Worm (Caenorhabditis elegans) whole organism, L3 larva: Measurements from ENCODE around the gene Y43D4A.5.

Experiments used
- ZK546.5 ChIP-seq: sonication (generic microtip); optimal IDR thresholded peaks from 2 replicates; lab custom pipeline; 2017; ENCODE audit warnings: missing biosample characterization, missing genetic modification characterization
- ama-1 ChIP-seq: fragments of 150-350 bp; optimal IDR thresholded peaks from 2 replicates; lab custom pipeline; 2018
- ceh-16 ChIP-seq: sonication (generic microtip); optimal IDR thresholded peaks from 2 replicates; lab custom pipeline; 2017; ENCODE audit warnings: missing biosample characterization, missing genetic modification characterization
- ceh-28 ChIP-seq: fragments of 150-350 bp; optimal IDR thresholded peaks from 2 replicates; lab custom pipeline; 2014; ENCODE audit warnings: missing biosample characterization, missing genetic modification reagents, missing genetic modification characterization
- ceh-82 ChIP-seq: fragments of 150-350 bp; optimal IDR thresholded peaks from 2 replicates; lab custom pipeline; 2014; ENCODE audit warnings: missing biosample characterization, missing genetic modification characterization
- ceh-9 ChIP-seq: sonication (generic microtip); optimal IDR thresholded peaks from 2 replicates; lab custom pipeline; 2018; ENCODE audit warnings: missing biosample characterization, missing genetic modification characterization
- daf-12 ChIP-seq: fragments of 150-350 bp; optimal IDR thresholded peaks from 2 replicates; lab custom pipeline; 2014; ENCODE audit warnings: missing biosample characterization, missing genetic modification reagents, missing genetic modification characterization
- egl-27 ChIP-seq: sonication (generic microtip); optimal IDR thresholded peaks from 4 replicates; lab custom pipeline; 2017; ENCODE audit warnings: missing biosample characterization, missing genetic modification reagents, missing genetic modification characterization
- elt-1 ChIP-seq: fragments of 150-350 bp; optimal IDR thresholded peaks from 2 replicates; lab custom pipeline; 2014; ENCODE audit warnings: missing biosample characterization, missing genetic modification characterization
- elt-2 ChIP-seq: sonication (generic microtip); optimal IDR thresholded peaks from 2 replicates; lab custom pipeline; 2016; ENCODE audit warnings: missing genetic modification reagents, mild to moderate bottlenecking, missing genetic modification characterization, missing compliant biosample characterization
- eor-1 ChIP-seq, 2 experiments: fragments of 150-350 bp; optimal IDR thresholded peaks; 2 replicates each; lab custom pipeline; 2014 to 2018; ENCODE audit warnings: missing biosample characterization in 2 of 2, missing genetic modification characterization in 2 of 2
- fkh-2 ChIP-seq: fragments of 150-350 bp; optimal IDR thresholded peaks from 2 replicates; lab custom pipeline; 2014; ENCODE audit warnings: missing biosample characterization, missing genetic modification reagents, missing genetic modification characterization
- fos-1 ChIP-seq: fragments of 150-350 bp; optimal IDR thresholded peaks from 2 replicates; lab custom pipeline; 2014; ENCODE audit warnings: missing biosample characterization, missing genetic modification characterization
- hmg-11 ChIP-seq: sonication (generic microtip); optimal IDR thresholded peaks from 2 replicates; lab custom pipeline; 2016; ENCODE audit warnings: missing genetic modification characterization, missing compliant biosample characterization
- jun-1 ChIP-seq: fragments of 150-350 bp; optimal IDR thresholded peaks from 2 replicates; lab custom pipeline; 2014; ENCODE audit warnings: missing biosample characterization, missing genetic modification reagents, missing genetic modification characterization
- lin-15B ChIP-seq: fragments of 150-350 bp; optimal IDR thresholded peaks from 2 replicates; lab custom pipeline; 2014; ENCODE audit warnings: missing biosample characterization, missing genetic modification characterization
- mml-1 ChIP-seq: fragments of 150-350 bp; sonication (generic microtip); optimal IDR thresholded peaks from 3 replicates; lab custom pipeline; 2014; ENCODE audit warnings: missing biosample characterization, missing genetic modification characterization
- nfya-1 ChIP-seq: sonication (generic microtip); optimal IDR thresholded peaks from 2 replicates; lab custom pipeline; 2017; ENCODE audit warnings: missing genetic modification characterization, mild to moderate bottlenecking, missing compliant biosample characterization, antibody characterized with exemption, moderate library complexity; ENCODE audit not compliant: insufficient read depth
- nhr-12 ChIP-seq: fragments of 150-350 bp; optimal IDR thresholded peaks from 2 replicates; lab custom pipeline; 2014; ENCODE audit warnings: missing biosample characterization, missing genetic modification characterization
- nhr-237 ChIP-seq: fragments of 150-350 bp; optimal IDR thresholded peaks from 2 replicates; lab custom pipeline; 2014; ENCODE audit warnings: missing biosample characterization, missing genetic modification characterization
- nhr-25 ChIP-seq: sonication (generic microtip); optimal IDR thresholded peaks from 2 replicates; lab custom pipeline; 2017; ENCODE audit warnings: missing biosample characterization, missing genetic modification characterization
- nhr-28 ChIP-seq: fragments of 150-350 bp; optimal IDR thresholded peaks from 2 replicates; lab custom pipeline; 2014; ENCODE audit warnings: missing biosample characterization, missing genetic modification characterization
- nhr-43 ChIP-seq: sonication (generic microtip); optimal IDR thresholded peaks from 2 replicates; lab custom pipeline; 2016; ENCODE audit warnings: mild to moderate bottlenecking, missing genetic modification characterization, missing compliant biosample characterization; ENCODE audit not compliant: poor library complexity, severe bottlenecking
- nhr-77 ChIP-seq: fragments of 150-350 bp; optimal IDR thresholded peaks from 2 replicates; lab custom pipeline; 2014; ENCODE audit warnings: missing biosample characterization, missing genetic modification characterization
- pha-4 ChIP-seq: fragments of 150-350 bp; optimal IDR thresholded peaks from 2 replicates; lab custom pipeline; 2014; ENCODE audit warnings: missing biosample characterization, missing genetic modification reagents, missing genetic modification characterization
- pqm-1 ChIP-seq: fragments of 150-350 bp; optimal IDR thresholded peaks from 2 replicates; lab custom pipeline; 2017; ENCODE audit warnings: missing biosample characterization, missing genetic modification characterization, inconsistent platforms
- sea-2 ChIP-seq: fragments of 150-350 bp; sonication (generic microtip); optimal IDR thresholded peaks from 4 replicates; lab custom pipeline; 2014; ENCODE audit warnings: missing biosample characterization, missing genetic modification reagents, missing genetic modification characterization
- skn-1 ChIP-seq: fragments of 150-350 bp; optimal IDR thresholded peaks from 2 replicates; lab custom pipeline; 2014; ENCODE audit warnings: missing biosample characterization, missing genetic modification characterization
- snpc-4 ChIP-seq: fragments of 150-350 bp; optimal IDR thresholded peaks from 2 replicates; lab custom pipeline; 2014; ENCODE audit warnings: missing biosample characterization, missing genetic modification characterization
- tbx-2 ChIP-seq: sonication (generic microtip); optimal IDR thresholded peaks from 2 replicates; lab custom pipeline; 2016; ENCODE audit warnings: mild to moderate bottlenecking, missing genetic modification characterization, missing compliant biosample characterization
- unc-39 ChIP-seq: sonication (generic microtip); optimal IDR thresholded peaks from 4 replicates; lab custom pipeline; 2017; ENCODE audit warnings: missing biosample characterization, missing genetic modification characterization
- unc-62 ChIP-seq: fragments of 150-350 bp; sonication (generic microtip); optimal IDR thresholded peaks from 4 replicates; lab custom pipeline; 2014; ENCODE audit warnings: missing biosample characterization, missing genetic modification reagents, missing genetic modification characterization
- ztf-11 ChIP-seq: fragments of 150-350 bp; optimal IDR thresholded peaks from 2 replicates; lab custom pipeline; 2014; ENCODE audit warnings: missing biosample characterization, missing genetic modification characterization

Gene Y43D4A.5

ce11 chrIV:16776915-16777314, 1.4 kb downstream of the Y43D4A.5 start:
- TF ChIP-seq sea-2 (GFP tag; lab: Kevin White, UChicago) (no peak), nhr-28 (tag; lab: Kevin White, UChicago) (no peak), nhr-237 (tag; lab: Kevin White, UChicago) (no peak), ztf-11 (tag; lab: Kevin White, UChicago) (no peak), ZK546.5 (tag; lab: Kevin White, UChicago) (no peak), mml-1 (tag; lab: Kevin White, UChicago) (no peak), fos-1 (tag; lab: Kevin White, UChicago) (no peak), ceh-9 (tag; lab: Kevin White, UChicago) (no peak), elt-1 (tag; lab: Kevin White, UChicago) (no peak), tbx-2 (no peak), ama-1 (lab: Kevin White, UChicago) (no peak), nfya-1 (no peak), nhr-77 (tag; lab: Kevin White, UChicago) (no peak), ceh-82 (tag; lab: Kevin White, UChicago) (no peak), eor-1 (tag; optimal IDR thresholded peaks at IDR 0.05; lab: Kevin White, UChicago) (no peak), daf-12 (tag; lab: Kevin White, UChicago) (no peak)

- TF ChIP-seq ama-1 (lab: Kevin White, UChicago) (no peak), nhr-43 (no peak), ceh-16 (tag; lab: Kevin White, UChicago) (no peak), unc-39 (tag; lab: Kevin White, UChicago) (no peak), nhr-77 (tag; lab: Kevin White, UChicago) (no peak), egl-27 (tag; lab: Kevin White, UChicago) (no peak), mml-1 (tag; lab: Kevin White, UChicago) (no peak), unc-62 (GFP tag; lab: Kevin White, UChicago) (no peak), nhr-12 (no peak), skn-1 (tag; lab: Kevin White, UChicago) (no peak)
These were observed 2.2 kb downstream of the Y43D4A.5 start for ce11 chrIV:16777758-16778157.

DNA sequence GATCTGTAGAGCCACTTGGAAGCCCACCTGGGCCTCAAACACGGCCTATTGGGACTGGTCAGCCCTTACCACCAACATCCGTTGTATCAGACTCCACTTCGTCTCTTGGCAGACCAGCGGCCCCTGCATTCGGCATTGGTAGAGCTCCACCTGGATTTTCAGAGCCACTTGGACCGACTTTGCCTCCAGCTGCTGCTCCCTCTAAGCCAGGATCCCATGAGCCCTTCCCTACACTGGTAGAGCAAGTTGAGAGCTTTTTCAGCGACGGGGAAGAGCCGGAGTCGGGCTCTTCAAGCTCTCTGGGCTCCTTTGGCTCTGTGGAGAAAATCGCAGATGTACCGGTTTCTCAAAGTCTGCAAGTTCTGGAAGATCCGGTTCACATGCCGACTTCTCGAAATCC, 3.1 kb downstream of the Y43D4A.5 start:
- no peak for TF ChIP-seq snpc-4 (tag; lab: Kevin White, UChicago)
- TF ChIP-seq ama-1 (lab: Kevin White, UChicago) = no peak
- TF ChIP-seq hmg-11 = no peak
- TF ChIP-seq ceh-82 (tag; lab: Kevin White, UChicago) = no peak
- TF ChIP-seq lin-15B (tag; lab: Kevin White, UChicago) = no peak

DNA sequence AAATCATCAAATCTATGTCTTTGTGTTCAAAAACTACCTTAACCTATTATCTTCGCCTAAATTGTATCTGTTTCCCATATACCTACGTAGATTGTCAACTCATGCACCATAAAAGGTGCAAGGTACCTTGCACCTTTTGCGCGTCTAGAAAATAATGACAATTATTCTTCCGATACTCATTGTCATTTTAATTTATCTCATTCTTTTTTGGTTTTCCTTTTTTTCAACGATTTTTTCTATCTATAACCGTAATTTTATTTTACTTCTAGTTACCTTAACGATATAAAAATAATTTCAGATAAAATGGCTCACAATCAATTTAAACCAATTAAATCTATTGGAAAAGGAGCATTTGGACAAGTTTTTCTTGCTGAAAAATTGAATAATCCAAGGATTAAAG, 11.5 kb downstream of the Y43D4A.5 start, which contains the start of gene Y43D4A.6:
Gene Y43D4A.6, plus strand, starts transcription at position 301 of the 400 bp plus-strand sequence.
- no peak for TF ChIP-seq sea-2 (GFP tag; lab: Kevin White, UChicago)
- no peak for TF ChIP-seq elt-2
- no peak for TF ChIP-seq tbx-2
- no peak for TF ChIP-seq nhr-12
- TF ChIP-seq ceh-28 (tag; lab: Kevin White, UChicago) = no peak
- TF ChIP-seq eor-1 (tag; optimal IDR thresholded peaks at IDR 0.05; lab: Kevin White, UChicago) = no peak
- no peak for TF ChIP-seq nhr-43
- TF ChIP-seq ceh-82 (tag; lab: Kevin White, UChicago) = no peak
- no peak for TF ChIP-seq pha-4 (tag; lab: Kevin White, UChicago)
- TF ChIP-seq jun-1 (tag; lab: Kevin White, UChicago) = no peak
- no peak for TF ChIP-seq fkh-2 (tag; lab: Kevin White, UChicago)
- no peak for TF ChIP-seq egl-27 (tag; lab: Kevin White, UChicago)
- TF ChIP-seq elt-1 (tag; lab: Kevin White, UChicago) = no peak
- TF ChIP-seq nhr-25 (tag; lab: Kevin White, UChicago) = no peak
- TF ChIP-seq fos-1 (tag; lab: Kevin White, UChicago) = no peak
- no peak for TF ChIP-seq pqm-1

ce11 chrIV:16806352-16806751, 30.8 kb downstream of the Y43D4A.5 start, which contains the start of gene clec-193:
Gene clec-193 (minus strand): TSS chrIV:16806452.
- no peak for TF ChIP-seq unc-62 (GFP tag; lab: Kevin White, UChicago)
